Worm (Caenorhabditis elegans) whole organism, L2 larva: Measurements from ENCODE around the gene idhg-1.

Experiments used
- R02D3.7 ChIP-seq: fragments of 150-350 bp; optimal IDR thresholded peaks from 2 replicates; lab custom pipeline; 2014; ENCODE audit warnings: missing biosample characterization, missing genetic modification characterization
- ZK546.5 ChIP-seq: sonication (generic microtip); optimal IDR thresholded peaks from 2 replicates; lab custom pipeline; 2017; ENCODE audit warnings: missing biosample characterization, missing genetic modification characterization
- aly-2 ChIP-seq: fragments of 150-350 bp; optimal IDR thresholded peaks from 2 replicates; lab custom pipeline; 2014; ENCODE audit warnings: missing biosample characterization, missing genetic modification characterization
- ama-1 ChIP-seq: fragments of 150-350 bp; optimal IDR thresholded peaks from 2 replicates; lab custom pipeline; 2018; ENCODE audit warnings: inconsistent platforms
- ceh-82 ChIP-seq: fragments of 150-350 bp; optimal IDR thresholded peaks from 2 replicates; lab custom pipeline; 2014; ENCODE audit warnings: missing biosample characterization, missing genetic modification characterization
- egl-27 ChIP-seq: sonication (generic microtip); optimal IDR thresholded peaks from 3 replicates; lab custom pipeline; 2017; ENCODE audit warnings: missing biosample characterization, missing genetic modification reagents, missing genetic modification characterization
- fos-1 ChIP-seq: fragments of 150-350 bp; optimal IDR thresholded peaks from 2 replicates; lab custom pipeline; 2014; ENCODE audit warnings: missing biosample characterization, missing genetic modification characterization
- lsy-2 ChIP-seq, 2 experiments: fragments of 150-350 bp in 1 of 2; sonication (generic microtip) in 1 of 2; optimal IDR thresholded peaks; 2 replicates each; lab custom pipeline; 2014 to 2017; ENCODE audit warnings: missing biosample characterization in 2 of 2, missing genetic modification characterization in 2 of 2
- nhr-10 ChIP-seq: sonication (generic microtip); optimal IDR thresholded peaks from 2 replicates; lab custom pipeline; 2017; ENCODE audit warnings: missing biosample characterization, missing genetic modification characterization
- nhr-6 ChIP-seq: fragments of 150-350 bp; optimal IDR thresholded peaks from 2 replicates; lab custom pipeline; 2014; ENCODE audit warnings: missing biosample characterization, missing genetic modification characterization
- sma-9 ChIP-seq, 2 experiments: fragments of 150-350 bp in 1 of 2; sonication (generic microtip) in 1 of 2; optimal IDR thresholded peaks; 2 replicates each; lab custom pipeline; 2014 to 2016; ENCODE audit warnings: missing genetic modification characterization in 2 of 2, mild to moderate bottlenecking in 1 of 2, missing biosample characterization in 1 of 2, missing compliant biosample characterization in 1 of 2, missing genetic modification reagents in 1 of 2, moderate library complexity in 1 of 2
- unc-55 ChIP-seq: fragments of 150-350 bp; sonication (generic microtip); optimal IDR thresholded peaks from 3 replicates; lab custom pipeline; 2014; ENCODE audit warnings: missing biosample characterization, missing genetic modification reagents, missing genetic modification characterization
- ztf-11 ChIP-seq: sonication (generic microtip); optimal IDR thresholded peaks from 2 replicates; lab custom pipeline; 2017; ENCODE audit warnings: missing biosample characterization, missing genetic modification characterization

DNA sequence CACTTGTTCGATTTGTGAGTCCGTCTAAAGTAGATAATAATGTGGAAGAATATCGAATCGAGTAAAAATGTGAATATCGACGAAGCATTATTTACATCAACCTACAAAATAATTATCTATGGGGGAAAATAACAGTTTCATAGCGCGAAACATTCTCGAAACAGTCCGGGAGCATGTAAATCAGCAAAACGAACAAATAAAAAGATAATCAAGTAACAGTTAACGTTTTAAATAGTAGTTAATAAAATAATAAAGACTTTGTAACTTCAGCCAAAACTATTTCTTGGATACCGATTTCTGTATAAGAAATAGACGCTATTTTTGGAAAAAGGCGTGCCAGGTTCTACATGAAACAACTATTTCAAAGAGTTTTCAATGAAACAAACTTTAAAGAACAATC is 567 bp upstream of the idhg-1 start, which contains the start of gene mlcd-1:
- no peak for TF ChIP-seq ztf-11 (tag; lab: Kevin White, UChicago)
- TF ChIP-seq R02D3.7, result no peak
- no peak for TF ChIP-seq unc-55 (GFP tag; lab: Kevin White, UChicago)
- TF ChIP-seq fos-1 (tag; lab: Kevin White, UChicago), result no peak
- TF ChIP-seq ceh-82 (tag; lab: Kevin White, UChicago), result no peak
- no peak for TF ChIP-seq aly-2 (tag; lab: Kevin White, UChicago)
- TF ChIP-seq ama-1, result no peak
- TF ChIP-seq sma-9 (GFP tag; optimal IDR thresholded peaks at IDR 0.05; lab: Kevin White, UChicago), result no peak
- TF ChIP-seq sma-9 (tag; optimal IDR thresholded peaks at IDR 0.05; lab: Kevin White, UChicago), result no peak
- TF ChIP-seq nhr-6 (tag; lab: Kevin White, UChicago), result no peak
- TF ChIP-seq ZK546.5 (tag; lab: Kevin White, UChicago), result no peak
- TF ChIP-seq egl-27, result no peak
- TF ChIP-seq nhr-10 (tag; lab: Kevin White, UChicago), result no peak
- TF ChIP-seq lsy-2 (tag; optimal IDR thresholded peaks at IDR 0.05; lab: Kevin White, UChicago), result no peak
